Worm (Caenorhabditis elegans) whole organism, L3 larva: Measurements from ENCODE around the gene tbb-1.

ENCODE experiments used
- R02D3.7 ChIP-seq: fragments of 150-350 bp; optimal IDR thresholded peaks from 2 replicates; lab custom pipeline; 2014; ENCODE audit warnings: missing biosample characterization, missing genetic modification characterization
- ZK546.5 ChIP-seq: sonication (generic microtip); optimal IDR thresholded peaks from 2 replicates; lab custom pipeline; 2017; ENCODE audit warnings: missing biosample characterization, missing genetic modification characterization
- daf-12 ChIP-seq: fragments of 150-350 bp; optimal IDR thresholded peaks from 2 replicates; lab custom pipeline; 2014; ENCODE audit warnings: missing biosample characterization, missing genetic modification reagents, missing genetic modification characterization
- elt-2 ChIP-seq: sonication (generic microtip); optimal IDR thresholded peaks from 2 replicates; lab custom pipeline; 2016; ENCODE audit warnings: missing genetic modification reagents, mild to moderate bottlenecking, missing genetic modification characterization, missing compliant biosample characterization
- nhr-23 ChIP-seq: fragments of 150-350 bp; optimal IDR thresholded peaks from 2 replicates; lab custom pipeline; 2014; ENCODE audit warnings: missing biosample characterization, missing genetic modification reagents, missing genetic modification characterization
- nhr-67 ChIP-seq: fragments of 150-350 bp; optimal IDR thresholded peaks from 2 replicates; lab custom pipeline; 2014; ENCODE audit warnings: missing biosample characterization, missing genetic modification characterization
- snpc-4 ChIP-seq: fragments of 150-350 bp; optimal IDR thresholded peaks from 2 replicates; lab custom pipeline; 2014; ENCODE audit warnings: missing biosample characterization, missing genetic modification characterization
- unc-62 ChIP-seq: fragments of 150-350 bp; sonication (generic microtip); optimal IDR thresholded peaks from 4 replicates; lab custom pipeline; 2014; ENCODE audit warnings: missing biosample characterization, missing genetic modification reagents, missing genetic modification characterization

DNA sequence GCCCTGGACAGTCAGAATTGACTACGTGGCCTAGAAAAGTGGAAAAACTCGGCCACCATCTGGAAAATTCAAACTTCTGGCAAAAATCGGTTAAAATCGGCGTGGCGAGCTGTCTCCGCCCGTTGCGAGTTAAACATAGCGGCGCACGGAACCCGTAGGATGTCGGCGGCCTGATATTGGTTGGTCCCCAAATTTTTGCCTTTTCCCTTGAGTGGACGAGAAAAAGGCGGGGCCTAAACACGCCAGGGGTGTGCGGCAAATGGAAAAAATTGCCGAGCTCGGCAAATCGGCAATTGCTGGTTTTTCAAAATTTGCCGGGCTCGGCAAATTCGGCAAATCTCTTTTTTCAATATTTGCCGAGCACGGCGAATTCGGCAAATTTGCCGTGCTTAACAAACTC is 8.9 kb downstream of the tbb-1 start:
- no peak for TF ChIP-seq unc-62
- TF ChIP-seq nhr-23 (tag; lab: Kevin White, UChicago) = no peak
- no peak for TF ChIP-seq R02D3.7
- no peak for TF ChIP-seq daf-12 (tag; lab: Kevin White, UChicago)
- TF ChIP-seq snpc-4 (tag; lab: Kevin White, UChicago) = no peak
- no peak for TF ChIP-seq elt-2 (tag; lab: Kevin White, UChicago)
- no peak for TF ChIP-seq nhr-67 (tag; lab: Kevin White, UChicago)
- no peak for TF ChIP-seq ZK546.5 (tag; lab: Kevin White, UChicago)
